Fruit fly (Drosophila melanogaster) whole organism, embryonic: ENCODE data around the gene PH4alphaNE3.

Experiments used
- ATbp ChIP-seq: fragments of 200-800 bp; sonication (Bioruptor generic); optimal IDR thresholded peaks from 2 replicates; lab custom pipeline; 2017; ENCODE audit warnings: missing biosample characterization, mild to moderate bottlenecking, missing genetic modification characterization, missing genetic modification reagents
- B-H1 ChIP-seq: fragments of 200-800 bp; sonication (Bioruptor generic); IDR thresholded peaks from 3 replicates; pipeline ENCODE4 v1.3.6; 2022; ENCODE audit warnings: missing biosample characterization, missing genetic modification characterization
- CG10462 ChIP-seq: fragments of 200-800 bp; sonication (Bioruptor generic); optimal IDR thresholded peaks from 2 replicates; lab custom pipeline; 2016; ENCODE audit warnings: missing biosample characterization, missing genetic modification characterization
- CG10959 ChIP-seq: fragments of 200-800 bp; sonication (Bioruptor generic); IDR thresholded peaks from 2 replicates; pipeline ENCODE4 v1.3.6; 2022; ENCODE audit warnings: missing biosample characterization, missing genetic modification characterization
- CG12155 ChIP-seq: fragments of 200-800 bp; sonication (Bioruptor generic); optimal IDR thresholded peaks from 3 replicates; lab custom pipeline; 2016; ENCODE audit warnings: missing biosample characterization, missing genetic modification characterization
- CG13624 ChIP-seq: fragments of 200-800 bp; sonication (Bioruptor generic); optimal IDR thresholded peaks from 2 replicates; lab custom pipeline; 2016; ENCODE audit warnings: missing biosample characterization, missing genetic modification characterization
- CG13775 ChIP-seq: fragments of 200-800 bp; sonication (Bioruptor generic); optimal IDR thresholded peaks from 3 replicates; lab custom pipeline; 2017; ENCODE audit warnings: missing biosample characterization, mild to moderate bottlenecking, missing genetic modification characterization
- CG14441 ChIP-seq: fragments of 200-800 bp; sonication (Bioruptor generic); IDR thresholded peaks from 2 replicates; pipeline ENCODE4 v1.3.6; 2022; ENCODE audit warnings: missing biosample characterization, missing genetic modification characterization
- CG14667 ChIP-seq: fragments of 200-800 bp; sonication (Bioruptor generic); IDR thresholded peaks from 2 replicates; pipeline ENCODE4 v1.3.6; 2022; ENCODE audit warnings: missing biosample characterization, missing genetic modification characterization
- CG16779 ChIP-seq: fragments of 200-800 bp; sonication (Bioruptor generic); IDR thresholded peaks from 2 replicates; pipeline ENCODE4 v1.3.6; 2022; ENCODE audit warnings: missing biosample characterization, missing genetic modification characterization
- CG17361 ChIP-seq: fragments of 200-800 bp; sonication (Bioruptor generic); IDR thresholded peaks from 3 replicates; pipeline ENCODE4 v1.3.6; 2022; ENCODE audit warnings: missing biosample characterization, missing genetic modification characterization
- CG17612 ChIP-seq: fragments of 200-800 bp; sonication (Bioruptor generic); IDR thresholded peaks from 2 replicates; pipeline ENCODE4 v1.3.6; 2022; ENCODE audit warnings: missing biosample characterization, missing genetic modification characterization
- CG2199 ChIP-seq: fragments of 200-800 bp; sonication (Bioruptor generic); IDR thresholded peaks from 3 replicates; pipeline ENCODE4 v1.3.6; 2022; ENCODE audit warnings: missing biosample characterization, missing genetic modification characterization
- CG2678 ChIP-seq: fragments of 200-800 bp; sonication (Bioruptor generic); optimal IDR thresholded peaks from 3 replicates; lab custom pipeline; 2019; ENCODE audit warnings: missing biosample characterization, mild to moderate bottlenecking, missing genetic modification characterization, moderate library complexity
- CG33557 ChIP-seq: fragments of 200-800 bp; sonication (Bioruptor generic); optimal IDR thresholded peaks from 2 replicates; lab custom pipeline; 2019; ENCODE audit warnings: missing biosample characterization, mild to moderate bottlenecking, missing genetic modification characterization, moderate library complexity
- CG3407 ChIP-seq: fragments of 200-800 bp; sonication (Bioruptor generic); optimal IDR thresholded peaks from 2 replicates; lab custom pipeline; 2018; ENCODE audit warnings: missing biosample characterization, mild to moderate bottlenecking, missing genetic modification characterization
- CG34224 ChIP-seq: fragments of 200-800 bp; sonication (Bioruptor generic); IDR thresholded peaks from 3 replicates; pipeline ENCODE4 v1.3.6; 2022; ENCODE audit warnings: missing biosample characterization, missing genetic modification characterization; ENCODE audit not compliant: partially characterized antibody
- CG34376 ChIP-seq: fragments of 200-800 bp; sonication (Bioruptor generic); optimal IDR thresholded peaks from 2 replicates; lab custom pipeline; 2018; ENCODE audit warnings: missing biosample characterization, mild to moderate bottlenecking, missing genetic modification characterization
- CG34422 ChIP-seq: fragments of 200-800 bp; sonication (Bioruptor generic); IDR thresholded peaks from 3 replicates; pipeline ENCODE4 v1.3.6; 2022; ENCODE audit warnings: missing biosample characterization, missing genetic modification characterization
- CG43689 ChIP-seq: fragments of 200-800 bp; sonication (Bioruptor generic); IDR thresholded peaks from 2 replicates; pipeline ENCODE4 v1.3.6; 2022; ENCODE audit warnings: missing biosample characterization, missing genetic modification characterization
- CG4404 ChIP-seq: fragments of 200-800 bp; sonication (Bioruptor generic); IDR thresholded peaks from 2 replicates; pipeline ENCODE4 v1.3.6; 2022; ENCODE audit warnings: missing biosample characterization, missing genetic modification characterization
- CG4854 ChIP-seq: fragments of 200-800 bp; sonication (Bioruptor generic); optimal IDR thresholded peaks from 2 replicates; lab custom pipeline; 2016; ENCODE audit warnings: missing biosample characterization, missing genetic modification characterization, inconsistent platforms
- CG5180 ChIP-seq: fragments of 200-800 bp; sonication (Bioruptor generic); optimal IDR thresholded peaks from 3 replicates; lab custom pipeline; 2017; ENCODE audit warnings: missing biosample characterization, missing genetic modification characterization, mild to moderate bottlenecking, moderate library complexity, missing genetic modification reagents
- CG6254 ChIP-seq: fragments of 200-800 bp; sonication (Bioruptor generic); optimal IDR thresholded peaks from 3 replicates; lab custom pipeline; 2017; ENCODE audit warnings: mild to moderate bottlenecking, missing biosample characterization, missing genetic modification reagents, missing genetic modification characterization
- CG7372 ChIP-seq: fragments of 200-800 bp; sonication (Bioruptor generic); IDR thresholded peaks from 2 replicates; pipeline ENCODE4 v1.3.6; 2022; ENCODE audit warnings: missing biosample characterization, missing genetic modification characterization
- CG7839 ChIP-seq: fragments of 200-800 bp; sonication (Bioruptor generic); optimal IDR thresholded peaks from 3 replicates; lab custom pipeline; 2018; ENCODE audit warnings: missing biosample characterization, mild to moderate bottlenecking, missing genetic modification characterization, moderate library complexity
- CG8944 ChIP-seq: fragments of 200-800 bp; sonication (Bioruptor generic); optimal IDR thresholded peaks from 3 replicates; lab custom pipeline; 2016; ENCODE audit warnings: missing biosample characterization, missing genetic modification characterization
- E2f1 ChIP-seq: fragments of 200-800 bp; sonication (Bioruptor generic); IDR thresholded peaks from 2 replicates; pipeline ENCODE4 v1.3.6; 2022; ENCODE audit warnings: missing biosample characterization, missing genetic modification characterization
- Kr ChIP-seq: fragments of 200-800 bp; sonication (Bioruptor generic); optimal IDR thresholded peaks from 2 replicates; lab custom pipeline; 2017; ENCODE audit warnings: missing biosample characterization, mild to moderate bottlenecking, missing genetic modification characterization
- Lim3 ChIP-seq: fragments of 200-800 bp; sonication (Bioruptor generic); IDR thresholded peaks from 2 replicates; pipeline ENCODE4 v1.3.6; 2022; ENCODE audit warnings: missing biosample characterization, missing genetic modification characterization
- Mad ChIP-seq: fragments of 200-800 bp; sonication (Bioruptor generic); optimal IDR thresholded peaks from 2 replicates; lab custom pipeline; 2016; ENCODE audit warnings: missing biosample characterization, missing genetic modification characterization
- NFAT ChIP-seq: fragments of 200-800 bp; sonication (Bioruptor generic); IDR thresholded peaks from 2 replicates; pipeline ENCODE4 v1.3.6; 2022; ENCODE audit warnings: missing biosample characterization, missing genetic modification characterization
- Sox100B ChIP-seq: fragments of 200-800 bp; sonication (Bioruptor generic); optimal IDR thresholded peaks from 3 replicates; lab custom pipeline; 2018; ENCODE audit warnings: missing biosample characterization, mild to moderate bottlenecking, missing genetic modification characterization
- Taf1 ChIP-seq: fragments of 200-800 bp; sonication (Bioruptor generic); IDR thresholded peaks from 2 replicates; pipeline ENCODE4 v1.3.6; 2022; ENCODE audit warnings: missing biosample characterization, missing genetic modification characterization
- Trl ChIP-seq, 3 experiments: fragments of >200 bp in 2 of 3; fragments of 200-800 bp in 1 of 3; sonication (Bioruptor generic) in 1 of 3; optimal IDR thresholded peaks; 2 replicates in 1 of 3; 3 replicates in 2 of 3; lab custom pipeline; 2016 to 2017; ENCODE audit warnings: missing biosample characterization in 1 of 3, missing genetic modification characterization in 1 of 3
- ara ChIP-seq: fragments of 200-800 bp; sonication (Bioruptor generic); IDR thresholded peaks from 2 replicates; pipeline ENCODE4 v1.3.6; 2022; ENCODE audit warnings: missing biosample characterization, missing genetic modification characterization
- ase ChIP-seq: fragments of 200-800 bp; sonication (Bioruptor generic); IDR thresholded peaks from 3 replicates; pipeline ENCODE4 v1.3.6; 2022; ENCODE audit warnings: missing biosample characterization, missing genetic modification characterization
- ato ChIP-seq: fragments of 200-800 bp; sonication (Bioruptor generic); IDR thresholded peaks from 2 replicates; pipeline ENCODE4 v1.3.6; 2022; ENCODE audit warnings: missing biosample characterization, missing genetic modification characterization; ENCODE audit not compliant: partially characterized antibody
- cad ChIP-seq: fragments of >200 bp; optimal IDR thresholded peaks from 2 replicates; lab custom pipeline; 2017; ENCODE audit warnings: missing biosample characterization, missing genetic modification characterization
- gce ChIP-seq: fragments of 200-800 bp; sonication (Bioruptor generic); IDR thresholded peaks from 3 replicates; pipeline ENCODE4 v1.3.6; 2022; ENCODE audit warnings: missing biosample characterization, missing genetic modification characterization
- lov ChIP-seq, 2 experiments: fragments of 200-800 bp in 1 of 2; fragments of >200 bp in 1 of 2; sonication (Bioruptor generic) in 1 of 2; IDR thresholded peaks in 1 of 2; optimal IDR thresholded peaks in 1 of 2; 2 replicates in 1 of 2; 3 replicates in 1 of 2; pipeline versions ENCODE4 v1.3.6 to Lab custom; 2017 to 2022; ENCODE audit warnings: missing biosample characterization in 1 of 2, missing genetic modification characterization in 1 of 2
- pum ChIP-seq: fragments of 200-800 bp; sonication (Bioruptor generic); optimal IDR thresholded peaks from 2 replicates; lab custom pipeline; 2016; ENCODE audit warnings: missing biosample characterization, missing genetic modification characterization
- scrt ChIP-seq: fragments of 200-800 bp; sonication (Bioruptor generic); optimal IDR thresholded peaks from 2 replicates; lab custom pipeline; 2018; ENCODE audit warnings: missing biosample characterization, mild to moderate bottlenecking, missing genetic modification characterization, moderate library complexity
- sens-2 ChIP-seq: fragments of 200-800 bp; sonication (Bioruptor generic); IDR thresholded peaks from 2 replicates; pipeline ENCODE4 v1.3.6; 2022; ENCODE audit warnings: missing biosample characterization, missing genetic modification characterization
- ssp ChIP-seq: fragments of 200-800 bp; sonication (Bioruptor generic); IDR thresholded peaks from 2 replicates; pipeline ENCODE4 v1.3.6; 2022; ENCODE audit warnings: missing biosample characterization, missing genetic modification characterization
- trh ChIP-seq: fragments of 200-800 bp; sonication (Bioruptor generic); optimal IDR thresholded peaks from 2 replicates; lab custom pipeline; 2016; ENCODE audit warnings: missing biosample characterization, missing genetic modification characterization
- z ChIP-seq: fragments of 200-800 bp; sonication (Bioruptor generic); IDR thresholded peaks from 3 replicates; pipeline ENCODE4 v1.3.6; 2022; ENCODE audit warnings: missing biosample characterization, missing genetic modification characterization
- zen2 ChIP-seq: fragments of 200-800 bp; sonication (Bioruptor generic); IDR thresholded peaks from 3 replicates; pipeline ENCODE4 v1.3.6; 2022; ENCODE audit warnings: missing biosample characterization, missing genetic modification characterization; ENCODE audit not compliant: partially characterized antibody

Gene PH4alphaNE3

dm6 chr3R:30601440-30602256 is 2.3 kb upstream of the PH4alphaNE3 start, which contains the start of the genes CG2246 and CG31021 (continued):
- TF ChIP-seq CG3407: no peak
- peak; percentile 76 for TF ChIP-seq CG13624
- no peak for TF ChIP-seq CG17612
- TF ChIP-seq ssp (GFP tag; lab: Robert Waterston, UW): peak; percentile 53
- no peak for TF ChIP-seq CG4404 (GFP tag; lab: Robert Waterston, UW)
- no peak for TF ChIP-seq lov (optimal IDR thresholded peaks at IDR 0.05; lab: Kevin White, UChicago)
- TF ChIP-seq lov (GFP tag; IDR thresholded peaks at IDR 0.05; lab: Robert Waterston, UW): no peak
- peak; percentile 72; the same call in 2 of the 3 replicates for TF ChIP-seq CG34224 (GFP tag; lab: Robert Waterston, UW)
- TF ChIP-seq Kr (GFP tag; lab: Kevin White, UChicago): no peak
- peak; percentile 18 for TF ChIP-seq CG34376 (GFP tag; lab: Kevin White, UChicago)
- TF ChIP-seq Mad (GFP tag; lab: Kevin White, UChicago): no peak
- TF ChIP-seq pum (GFP tag; lab: Kevin White, UChicago): peak; percentile 72
- TF ChIP-seq gce: 0 out of 3 replicates have a peak, but pooled peaks have one; percentile 25
- TF ChIP-seq CG7372 (GFP tag; lab: Robert Waterston, UW): peak; percentile 38; the same call in 1 of the 2 replicates
- TF ChIP-seq zen2 (GFP tag; lab: Robert Waterston, UW): 0 out of 3 replicates have a peak, but pooled peaks have one; percentile 46
- 0 out of 2 replicates have a peak, but pooled peaks have one; percentile 7 for TF ChIP-seq Taf1 (GFP tag; lab: Robert Waterston, UW)
- TF ChIP-seq B-H1 (GFP tag; lab: Robert Waterston, UW): no peak
- TF ChIP-seq CG43689 (GFP tag; lab: Robert Waterston, UW): no peak
- TF ChIP-seq CG10462 (GFP tag; lab: Kevin White, UChicago): peak; percentile 29
- peak; percentile 47 for TF ChIP-seq CG2678 (tag; lab: Kevin White, UChicago)
- peak; percentile 67; the same call in 2 of the 3 replicates for TF ChIP-seq CG34422
- TF ChIP-seq CG17361 (GFP tag; lab: Robert Waterston, UW): peak; percentile 74
- TF ChIP-seq CG13775 (GFP tag; lab: Kevin White, UChicago): peak; percentile 53
- TF ChIP-seq scrt (GFP tag; lab: Kevin White, UChicago): no peak
- peak; percentile 42; the same call in 1 of the 2 replicates for TF ChIP-seq ara
- TF ChIP-seq CG2199 (GFP tag; lab: Robert Waterston, UW): peak; percentile 55; the same call in 1 of the 3 replicates
- TF ChIP-seq CG33557 (GFP tag; lab: Kevin White, UChicago): no peak
- peak; percentile 76 for TF ChIP-seq ato (GFP tag; lab: Robert Waterston, UW)
- peak; percentile 66 for TF ChIP-seq CG8944
- TF ChIP-seq CG5180 (GFP tag; lab: Kevin White, UChicago): no peak
- TF ChIP-seq Sox100B (GFP tag; lab: Kevin White, UChicago): peak; percentile 32
- no peak for TF ChIP-seq sens-2
- peak; percentile 85 for TF ChIP-seq NFAT
- no peak for TF ChIP-seq CG10959
- TF ChIP-seq Lim3 (GFP tag; lab: Robert Waterston, UW): no peak
- peak; percentile 45 for TF ChIP-seq trh (GFP tag; lab: Kevin White, UChicago)
- no peak for TF ChIP-seq CG6254 (GFP tag; lab: Kevin White, UChicago)
- TF ChIP-seq ATbp (GFP tag; lab: Kevin White, UChicago): no peak
- no peak; the same call in 2 of the 3 replicates for TF ChIP-seq ase
- no peak for TF ChIP-seq Trl (optimal IDR thresholded peaks at IDR 0.05; lab: Kevin White, UChicago)
- TF ChIP-seq Trl (GFP tag; optimal IDR thresholded peaks at IDR 0.05; lab: Kevin White, UChicago): peak; percentile 53
- no peak for TF ChIP-seq CG16779 (GFP tag; lab: Robert Waterston, UW)
- no peak for TF ChIP-seq z (GFP tag; lab: Robert Waterston, UW)
- peak; percentile 60 for TF ChIP-seq CG14441 (GFP tag; lab: Robert Waterston, UW)
- peak; percentile 22 for TF ChIP-seq CG12155 (GFP tag; lab: Kevin White, UChicago)
- TF ChIP-seq CG4854 (GFP tag; lab: Kevin White, UChicago): peak; percentile 27
- no peak for TF ChIP-seq CG14667 (GFP tag; lab: Robert Waterston, UW)
- TF ChIP-seq CG7839 (tag; lab: Kevin White, UChicago): peak; percentile 47
- no peak; the same call in 1 of the 2 replicates for TF ChIP-seq E2f1 (GFP tag; lab: Robert Waterston, UW)
- no peak for TF ChIP-seq cad (GFP tag; lab: Kevin White, UChicago)
